Worm (Caenorhabditis elegans): ENCODE results near the gene T24H10.1.
A peak's percentile ranks its signal among the peaks of the same experiment; 100 is the strongest.

The T24H10.1 gene

ce11 chrII:9099017-9099416 lies at the start of gene T24H10.1:
TSS of gene T24H10.1 (plus strand) at chrII:9099371.
- TF ChIP-seq C04F5.9 (tag; optimal IDR thresholded peaks at IDR 0.05) (peak; percentile 45), dsc-1 (tag; optimal IDR thresholded peaks at IDR 0.05) (peak; percentile 80), elt-3 (tag; optimal IDR thresholded peaks at IDR 0.05) (peak in 1 of 6 experiments; percentile 51), lin-14 (GFP tag; optimal IDR thresholded peaks at IDR 0.05) (peak; percentile 72), nhr-19 (GFP tag; conservative IDR thresholded peaks at IDR 0.05) (peak; percentile 80), mab-9 (GFP tag; IDR thresholded peaks at IDR 0.05) (no peak), ceh-88 (GFP tag; IDR thresholded peaks at IDR 0.05) (no peak), unc-98 (GFP tag; IDR thresholded peaks at IDR 0.05) (no peak), hlh-17 (GFP tag; optimal IDR thresholded peaks at IDR 0.05; ENCODE audit: borderline replicate concordance) (no peak), zag-1 (tag; optimal IDR thresholded peaks at IDR 0.05) (no peak), nhr-12 (tag; optimal IDR thresholded peaks at IDR 0.05) (no peak), lsy-2 (tag; optimal IDR thresholded peaks at IDR 0.05) (peak; percentile 80), blmp-1 (tag; optimal IDR thresholded peaks at IDR 0.05) (peak; percentile 18), ama-1 (optimal IDR thresholded peaks at IDR 0.05) (no peak), dpl-1 (GFP tag; optimal IDR thresholded peaks at IDR 0.05) (peak; percentile 71 to 82 (median 81)), nhr-90 (tag; optimal IDR thresholded peaks at IDR 0.05; ENCODE audit: poor library complexity) (peak; percentile 81), lin-15B (tag; optimal IDR thresholded peaks at IDR 0.05) (peak; percentile 10), skn-1 (tag; optimal IDR thresholded peaks at IDR 0.05) (peak; percentile 64), unc-130 (tag; optimal IDR thresholded peaks at IDR 0.05) (peak; percentile 12), nhr-11 (tag; optimal IDR thresholded peaks at IDR 0.05) (no peak), lin-13 (GFP tag; optimal IDR thresholded peaks at IDR 0.05) (peak; percentile 45), nhr-84 (tag; optimal IDR thresholded peaks at IDR 0.05) (no peak), nhr-237 (tag; optimal IDR thresholded peaks at IDR 0.05) (no peak), ets-5 (GFP tag; IDR thresholded peaks at IDR 0.05) (no peak), aha-1 (tag; optimal IDR thresholded peaks at IDR 0.05) (no peak), elt-2 (tag; optimal IDR thresholded peaks at IDR 0.05) (peak; percentile 11), sup-37 (GFP tag; optimal IDR thresholded peaks at IDR 0.05) (peak; percentile 58), ceh-82 (tag; optimal IDR thresholded peaks at IDR 0.05) (peak; percentile 67 to 68 (median 67)), efl-1 (optimal IDR thresholded peaks at IDR 0.05) (peak; percentile 71 to 85), efl-1 (GFP tag; optimal IDR thresholded peaks at IDR 0.05 in 1 of 2) (peak; percentile 76 to 98), hpl-2 (GFP tag; optimal IDR thresholded peaks at IDR 0.05) (peak; percentile 17), F16B12.6 (tag; optimal IDR thresholded peaks at IDR 0.05) (peak; percentile 58), C34B4.2 (tag; optimal IDR thresholded peaks at IDR 0.05) (no peak), ceh-8 (GFP tag; optimal IDR thresholded peaks at IDR 0.05) (peak; percentile 38), snu-23 (GFP tag; optimal IDR thresholded peaks at IDR 0.05) (peak; percentile 81), lir-3 (tag; optimal IDR thresholded peaks at IDR 0.05; ENCODE audit: poor library complexity) (peak; percentile 9), ztf-4 (tag; optimal IDR thresholded peaks at IDR 0.05) (peak; percentile 36), vab-15 (tag; optimal IDR thresholded peaks at IDR 0.05) (no peak), sox-4 (tag; optimal IDR thresholded peaks at IDR 0.05) (peak; percentile 20), pqm-1 (tag; optimal IDR thresholded peaks at IDR 0.05) (no peak), grh-1 (GFP tag; IDR thresholded peaks at IDR 0.05) (peak; percentile 54), fkh-8 (tag; optimal IDR thresholded peaks at IDR 0.05) (peak; percentile 23), mdl-1 (tag; optimal IDR thresholded peaks at IDR 0.05) (peak in 1 of 2 experiments; percentile 20), unc-62 (GFP tag; optimal IDR thresholded peaks at IDR 0.05) (no peak), nhr-28 (tag; optimal IDR thresholded peaks at IDR 0.05) (no peak), ces-1 (GFP tag; optimal IDR thresholded peaks at IDR 0.05) (no peak), fkh-4 (tag; optimal IDR thresholded peaks at IDR 0.05; ENCODE audit: borderline replicate concordance) (no peak), rnt-1 (tag; optimal IDR thresholded peaks at IDR 0.05) (peak; percentile 89), xbp-1 (tag; optimal IDR thresholded peaks at IDR 0.05) (peak; percentile 71), nhr-47 (tag; optimal IDR thresholded peaks at IDR 0.05) (peak; percentile 85), nhr-77 (tag; optimal IDR thresholded peaks at IDR 0.05) (peak; percentile 62), mep-1 (tag; optimal IDR thresholded peaks at IDR 0.05) (peak; percentile 89), ztf-11 (tag; optimal IDR thresholded peaks at IDR 0.05) (peak in 1 of 2 experiments; percentile 47), pax-3 (tag; optimal IDR thresholded peaks at IDR 0.05) (peak; percentile 14)

All from whole organism, L1 larva.